Fruit fly (Drosophila melanogaster) whole organism, adult: Measurements from ENCODE around the gene CG43102.
A peak's percentile ranks its signal among the peaks of the same experiment; 100 is the strongest.

Experiments used
- CG11617 ChIP-seq: fragments of 200-800 bp; sonication (Bioruptor generic); optimal IDR thresholded peaks from 2 replicates; lab custom pipeline; 2017; ENCODE audit warnings: mild to moderate bottlenecking, missing biosample characterization, missing genetic modification reagents, missing genetic modification characterization
- CG12768 ChIP-seq: fragments of 200-800 bp; sonication (Bioruptor generic); optimal IDR thresholded peaks from 2 replicates; lab custom pipeline; 2017; ENCODE audit warnings: missing biosample characterization, missing genetic modification characterization, mild to moderate bottlenecking, moderate library complexity, missing genetic modification reagents
- CG14711 ChIP-seq: fragments of 200-800 bp; sonication (Bioruptor generic); optimal IDR thresholded peaks from 2 replicates; lab custom pipeline; 2018; ENCODE audit warnings: missing biosample characterization, mild to moderate bottlenecking, missing genetic modification characterization, moderate library complexity
- CG1620 ChIP-seq: fragments of 200-800 bp; sonication (Bioruptor generic); optimal IDR thresholded peaks from 2 replicates; lab custom pipeline; 2016; ENCODE audit warnings: missing biosample characterization, missing genetic modification characterization
- CG33017 ChIP-seq: fragments of 200-800 bp; sonication (Bioruptor generic); optimal IDR thresholded peaks from 2 replicates; lab custom pipeline; 2018; ENCODE audit warnings: missing biosample characterization, mild to moderate bottlenecking, missing genetic modification characterization, moderate library complexity
- CG5204 ChIP-seq: fragments of 200-800 bp; sonication (Bioruptor generic); optimal IDR thresholded peaks from 2 replicates; lab custom pipeline; 2016; ENCODE audit warnings: missing biosample characterization, missing genetic modification characterization
- CG7045 ChIP-seq: fragments of 200-800 bp; sonication (Bioruptor generic); optimal IDR thresholded peaks from 2 replicates; lab custom pipeline; 2017; ENCODE audit warnings: missing biosample characterization, mild to moderate bottlenecking, missing genetic modification characterization
- CG7101 ChIP-seq: fragments of 200-800 bp; sonication (Bioruptor generic); optimal IDR thresholded peaks from 2 replicates; lab custom pipeline; 2018; ENCODE audit warnings: missing biosample characterization, mild to moderate bottlenecking, missing genetic modification characterization, moderate library complexity
- Clk ChIP-seq: fragments of 200-800 bp; sonication (Bioruptor generic); optimal IDR thresholded peaks from 2 replicates; lab custom pipeline; 2017; ENCODE audit warnings: missing biosample characterization, missing genetic modification characterization
- Crg-1 ChIP-seq: fragments of 200-800 bp; sonication (Bioruptor generic); optimal IDR thresholded peaks from 2 replicates; lab custom pipeline; 2016; ENCODE audit warnings: missing biosample characterization, missing genetic modification characterization
- Hr96 ChIP-seq: fragments of 200-800 bp; sonication (Bioruptor generic); optimal IDR thresholded peaks from 2 replicates; lab custom pipeline; 2016; ENCODE audit warnings: missing biosample characterization, missing genetic modification characterization
- Mnt ChIP-seq: fragments of 200-800 bp; sonication (Bioruptor generic); optimal IDR thresholded peaks from 2 replicates; lab custom pipeline; 2016; ENCODE audit warnings: missing biosample characterization, mild to moderate bottlenecking, missing genetic modification characterization
- bab1 ChIP-seq: fragments of 200-800 bp; sonication (Bioruptor generic); optimal IDR thresholded peaks from 3 replicates; lab custom pipeline; 2019; ENCODE audit warnings: missing biosample characterization, mild to moderate bottlenecking, missing genetic modification characterization, moderate library complexity
- cic ChIP-seq: fragments of 200-800 bp; sonication (Bioruptor generic); optimal IDR thresholded peaks from 2 replicates; lab custom pipeline; 2017; ENCODE audit warnings: missing biosample characterization, mild to moderate bottlenecking, missing genetic modification characterization, moderate library complexity
- cnc ChIP-seq, 2 experiments: fragments of >200 bp; optimal IDR thresholded peaks; 2 replicates each; lab custom pipeline; 2017
- kay ChIP-seq: fragments of 200-800 bp; sonication (Bioruptor generic); peaks from one replicate; lab custom pipeline; 2016; ENCODE audit warnings: missing biosample characterization, missing genetic modification characterization, borderline replicate concordance
- ovo ChIP-seq: fragments of 200-800 bp; sonication (Bioruptor generic); optimal IDR thresholded peaks from 2 replicates; lab custom pipeline; 2016; ENCODE audit warnings: missing biosample characterization, missing genetic modification characterization
- pad ChIP-seq: fragments of 200-800 bp; sonication (Bioruptor generic); optimal IDR thresholded peaks from 3 replicates; lab custom pipeline; 2017; ENCODE audit warnings: missing biosample characterization, missing genetic modification characterization, mild to moderate bottlenecking, moderate library complexity, missing genetic modification reagents
- tj ChIP-seq: fragments of 200-800 bp; sonication (Bioruptor generic); optimal IDR thresholded peaks from 3 replicates; lab custom pipeline; 2017; ENCODE audit warnings: missing biosample characterization, mild to moderate bottlenecking, missing genetic modification characterization, moderate library complexity
- toe ChIP-seq: fragments of 200-800 bp; sonication (Bioruptor generic); optimal IDR thresholded peaks from 2 replicates; lab custom pipeline; 2016; ENCODE audit warnings: missing biosample characterization, missing genetic modification characterization

CG43102 gene

dm6 chr3R:17795075-17795420, 758 bp upstream of the CG43102 start, which contains the start of gene pasi1:
Gene pasi1 (plus strand): TSS chr3R:17795075.
- TF ChIP-seq bab1 (GFP tag; lab: Kevin White, UChicago) = no peak
- no peak for TF ChIP-seq Crg-1 (GFP tag; lab: Kevin White, UChicago)
- TF ChIP-seq cnc (optimal IDR thresholded peaks at IDR 0.05; lab: Kevin White, UChicago) = no peak
- no peak for TF ChIP-seq ovo (GFP tag; lab: Kevin White, UChicago)
- no peak for TF ChIP-seq CG5204 (GFP tag; lab: Kevin White, UChicago)
- no peak for TF ChIP-seq pad (GFP tag; lab: Kevin White, UChicago)
- TF ChIP-seq CG33017 = no peak
- TF ChIP-seq kay (GFP tag; lab: Kevin White, UChicago) = no peak
- TF ChIP-seq Hr96 = no peak
- TF ChIP-seq CG11617 (GFP tag; lab: Kevin White, UChicago) = no peak
- TF ChIP-seq CG1620 = no peak
- TF ChIP-seq toe (GFP tag; lab: Kevin White, UChicago) = no peak
- no peak for TF ChIP-seq CG7101 (tag; lab: Kevin White, UChicago)
- TF ChIP-seq Clk (GFP tag; lab: Kevin White, UChicago) = no peak
- TF ChIP-seq CG7045 = no peak
- no peak for TF ChIP-seq Mnt (GFP tag; lab: Kevin White, UChicago)
- no peak for TF ChIP-seq cic (GFP tag; lab: Kevin White, UChicago)
- no peak for TF ChIP-seq CG12768 (GFP tag; lab: Kevin White, UChicago)

dm6 chr3R:17793287-17793686, 1.0 kb downstream of the CG43102 start:
- TF ChIP-seq Hr96 (no peak), kay (GFP tag; lab: Kevin White, UChicago) (no peak)

dm6 chr3R:17789937-17790336, 4.4 kb downstream of the CG43102 start:
- TF ChIP-seq CG5204 (GFP tag; lab: Kevin White, UChicago) = no peak
- no peak for TF ChIP-seq ovo (GFP tag; lab: Kevin White, UChicago)
- no peak for TF ChIP-seq toe (GFP tag; lab: Kevin White, UChicago)
- no peak for TF ChIP-seq tj (GFP tag; lab: Kevin White, UChicago)
- TF ChIP-seq CG14711 (tag; lab: Kevin White, UChicago) = no peak
- TF ChIP-seq Hr96 = no peak

dm6 chr3R:17787780-17788179, 6.5 kb downstream of the CG43102 start:
- TF ChIP-seq CG12768 (GFP tag; lab: Kevin White, UChicago) (no peak), CG5204 (GFP tag; lab: Kevin White, UChicago) (no peak), Crg-1 (GFP tag; lab: Kevin White, UChicago) (no peak), kay (GFP tag; lab: Kevin White, UChicago) (no peak), Hr96 (no peak), tj (GFP tag; lab: Kevin White, UChicago) (no peak), CG1620 (no peak), Clk (GFP tag; lab: Kevin White, UChicago) (no peak), CG11617 (GFP tag; lab: Kevin White, UChicago) (no peak), CG33017 (no peak), CG7101 (tag; lab: Kevin White, UChicago) (no peak)

dm6 chr3R:17784189-17784588, 10.1 kb downstream of the CG43102 start:
- TF ChIP-seq Crg-1 (GFP tag; lab: Kevin White, UChicago) (no peak), CG11617 (GFP tag; lab: Kevin White, UChicago) (no peak), toe (GFP tag; lab: Kevin White, UChicago) (no peak), ovo (GFP tag; lab: Kevin White, UChicago) (no peak), kay (GFP tag; lab: Kevin White, UChicago) (no peak), CG7101 (tag; lab: Kevin White, UChicago) (no peak), CG7045 (no peak), CG33017 (no peak)

- no peak for TF ChIP-seq CG14711 (tag; lab: Kevin White, UChicago)
- peak; percentile 25 for TF ChIP-seq kay (GFP tag; lab: Kevin White, UChicago)
- peak; percentile 2 for TF ChIP-seq tj (GFP tag; lab: Kevin White, UChicago)
- no peak for TF ChIP-seq Hr96
- peak; percentile 2 for TF ChIP-seq Mnt (GFP tag; lab: Kevin White, UChicago)
Observed at dm6 chr3R:17783144-17783543, 11.1 kb downstream of the CG43102 start.

- TF ChIP-seq CG5204 (GFP tag; lab: Kevin White, UChicago) = no peak
- no peak for TF ChIP-seq CG11617 (GFP tag; lab: Kevin White, UChicago)
- peak; percentile 58 for TF ChIP-seq toe (GFP tag; lab: Kevin White, UChicago)
- peak; percentile 34 for TF ChIP-seq CG33017
- peak; percentile 54 for TF ChIP-seq CG14711 (tag; lab: Kevin White, UChicago)
- TF ChIP-seq kay (GFP tag; lab: Kevin White, UChicago) = peak; percentile 72
- no peak for TF ChIP-seq Crg-1 (GFP tag; lab: Kevin White, UChicago)
- TF ChIP-seq tj (GFP tag; lab: Kevin White, UChicago) = no peak
- no peak for TF ChIP-seq ovo (GFP tag; lab: Kevin White, UChicago)
- peak; percentile 37 for TF ChIP-seq CG7045
- TF ChIP-seq CG7101 (tag; lab: Kevin White, UChicago) = peak; percentile 48
- TF ChIP-seq Clk (GFP tag; lab: Kevin White, UChicago) = no peak
- TF ChIP-seq cic (GFP tag; lab: Kevin White, UChicago) = no peak
- no peak for TF ChIP-seq CG12768 (GFP tag; lab: Kevin White, UChicago)
- no peak for TF ChIP-seq CG1620
Observed at dm6 chr3R:17781371-17781770, 12.9 kb downstream of the CG43102 start.
